Worm (Caenorhabditis elegans) whole organism, L4 larva: ENCODE data around the gene drap-1.

ENCODE experiments used
- D1046.2 ChIP-seq: fragments of 200-800 bp; sonication (Bioruptor generic); IDR thresholded peaks from 2 replicates; pipeline ENCODE4 v1.3.6; 2022; ENCODE audit warnings: missing genetic modification characterization, missing compliant biosample characterization
- F26F4.8 ChIP-seq: fragments of 200-800 bp; sonication (Bioruptor generic); conservative IDR thresholded peaks from 2 replicates; pipeline ENCODE4 v1.3.6; 2022; ENCODE audit warnings: missing genetic modification characterization, missing compliant biosample characterization
- F37D6.2 ChIP-seq: sonication (generic microtip); optimal IDR thresholded peaks from 2 replicates; lab custom pipeline; 2016; ENCODE audit warnings: mild to moderate bottlenecking, missing genetic modification characterization, missing compliant biosample characterization
- F49E8.2 ChIP-seq: sonication (generic microtip); optimal IDR thresholded peaks from 2 replicates; lab custom pipeline; 2016; ENCODE audit warnings: missing compliant biosample characterization, mild to moderate bottlenecking, missing genetic modification characterization, borderline replicate concordance
- R02D3.7 ChIP-seq: fragments of 150-350 bp; sonication (generic microtip); optimal IDR thresholded peaks from 3 replicates; lab custom pipeline; 2014; ENCODE audit warnings: missing biosample characterization, missing genetic modification characterization
- T20F7.1 ChIP-seq: fragments of 200-800 bp; sonication (Bioruptor generic); optimal IDR thresholded peaks from 2 replicates; lab custom pipeline; 2018; ENCODE audit warnings: mild to moderate bottlenecking, missing genetic modification characterization, missing compliant biosample characterization
- T26A8.4 ChIP-seq: fragments of 200-800 bp; sonication (Bioruptor generic); IDR thresholded peaks from 2 replicates; pipeline ENCODE4 v1.3.6; 2022; ENCODE audit warnings: missing genetic modification characterization, missing compliant biosample characterization
- aly-2 ChIP-seq: sonication (generic microtip); optimal IDR thresholded peaks from 2 replicates; lab custom pipeline; 2018; ENCODE audit warnings: missing biosample characterization, missing genetic modification characterization
- attf-4 ChIP-seq: sonication (generic microtip); optimal IDR thresholded peaks from 3 replicates; lab custom pipeline; 2017; ENCODE audit warnings: missing biosample characterization, missing genetic modification characterization
- ceh-20 ChIP-seq: fragments of 200-800 bp; sonication (Bioruptor generic); IDR thresholded peaks from 2 replicates; pipeline ENCODE4 v1.3.6; 2022; ENCODE audit warnings: missing genetic modification reagents, missing genetic modification characterization, missing compliant biosample characterization
- ceh-62 ChIP-seq: sonication (generic microtip); optimal IDR thresholded peaks from 2 replicates; lab custom pipeline; 2017; ENCODE audit warnings: missing biosample characterization, missing genetic modification characterization
- ceh-82 ChIP-seq: sonication (generic microtip); optimal IDR thresholded peaks from 2 replicates; lab custom pipeline; 2017; ENCODE audit warnings: missing biosample characterization, missing genetic modification characterization
- ctbp-1 ChIP-seq: fragments of 200-800 bp; sonication (Bioruptor generic); IDR thresholded peaks from 2 replicates; pipeline ENCODE4 v1.3.6; 2022; ENCODE audit warnings: missing genetic modification reagents, missing genetic modification characterization, missing compliant biosample characterization
- daf-12 ChIP-seq: fragments of 150-350 bp; optimal IDR thresholded peaks from 2 replicates; lab custom pipeline; 2014; ENCODE audit warnings: missing biosample characterization, missing genetic modification reagents, missing genetic modification characterization
- daf-16 ChIP-seq, 3 experiments: sonication (generic microtip); optimal IDR thresholded peaks; 2 replicates each; lab custom pipeline; 2016 to 2017; ENCODE audit warnings: missing genetic modification characterization in 3 of 3, missing genetic modification reagents in 3 of 3, mild to moderate bottlenecking in 2 of 3, missing compliant biosample characterization in 2 of 3, missing biosample characterization in 1 of 3, moderate library complexity in 1 of 3
- dmd-6 ChIP-seq: fragments of 200-800 bp; sonication (Bioruptor generic); IDR thresholded peaks from 2 replicates; pipeline ENCODE4 v1.3.6; 2022; ENCODE audit warnings: missing genetic modification reagents, missing genetic modification characterization, missing compliant biosample characterization
- fos-1 ChIP-seq: fragments of 150-350 bp; optimal IDR thresholded peaks from 2 replicates; lab custom pipeline; 2014; ENCODE audit warnings: missing biosample characterization, missing genetic modification characterization
- gei-8 ChIP-seq: fragments of 200-800 bp; sonication (Bioruptor generic); optimal IDR thresholded peaks from 2 replicates; lab custom pipeline; 2018; ENCODE audit warnings: mild to moderate bottlenecking, missing genetic modification characterization, missing compliant biosample characterization
- hif-1 ChIP-seq, 2 experiments: sonication (generic microtip); optimal IDR thresholded peaks; 2 replicates each; lab custom pipeline; 2016 to 2017; ENCODE audit warnings: missing compliant biosample characterization in 2 of 2, missing genetic modification characterization in 2 of 2, missing genetic modification reagents in 2 of 2, missing genotype in 2 of 2, mild to moderate bottlenecking in 1 of 2
- hlh-30 ChIP-seq: sonication (generic microtip); optimal IDR thresholded peaks from 2 replicates; lab custom pipeline; 2017; ENCODE audit warnings: antibody characterized with exemption, mild to moderate bottlenecking, missing genetic modification characterization, missing compliant biosample characterization; ENCODE audit not compliant: insufficient read depth
- jun-1 ChIP-seq: fragments of 150-350 bp; optimal IDR thresholded peaks from 2 replicates; lab custom pipeline; 2014; ENCODE audit warnings: missing biosample characterization, missing genetic modification reagents, missing genetic modification characterization
- lim-7 ChIP-seq: fragments of 200-800 bp; sonication (Bioruptor generic); IDR thresholded peaks from 2 replicates; pipeline ENCODE4 v1.3.6; 2022; ENCODE audit warnings: missing genetic modification characterization, missing compliant biosample characterization
- lin-1 ChIP-seq: fragments of 200-800 bp; sonication (Bioruptor generic); IDR thresholded peaks from 2 replicates; pipeline ENCODE4 v1.3.6; 2022; ENCODE audit warnings: missing genetic modification reagents, missing genetic modification characterization, missing compliant biosample characterization
- lin-15B ChIP-seq: fragments of 150-350 bp; sonication (generic microtip); optimal IDR thresholded peaks from 3 replicates; lab custom pipeline; 2014; ENCODE audit warnings: missing biosample characterization, missing genetic modification characterization
- lin-29 ChIP-seq: fragments of 200-800 bp; sonication (Bioruptor generic); IDR thresholded peaks from 2 replicates; pipeline ENCODE4 v1.3.6; 2022; ENCODE audit warnings: missing genetic modification reagents, missing genetic modification characterization, missing compliant biosample characterization
- lin-38 ChIP-seq: fragments of 200-800 bp; sonication (Bioruptor generic); IDR thresholded peaks from 2 replicates; pipeline ENCODE4 v1.3.6; 2022; ENCODE audit warnings: missing genetic modification reagents, missing genetic modification characterization, missing compliant biosample characterization
- lsy-2 ChIP-seq, 2 experiments: fragments of 150-350 bp in 1 of 2; sonication (generic microtip) in 1 of 2; optimal IDR thresholded peaks; 2 replicates each; lab custom pipeline; 2014 to 2017; ENCODE audit warnings: missing biosample characterization in 2 of 2, missing genetic modification characterization in 2 of 2
- madf-5 ChIP-seq, 2 experiments: fragments of 200-800 bp; sonication (Bioruptor generic); IDR thresholded peaks; 2 replicates each; pipeline ENCODE4 v1.3.6; 2022; ENCODE audit warnings: missing compliant biosample characterization in 2 of 2, missing genetic modification characterization in 2 of 2
- madf-9 ChIP-seq: fragments of 200-800 bp; sonication (Bioruptor generic); conservative IDR thresholded peaks from 2 replicates; pipeline ENCODE4 v1.3.6; 2022; ENCODE audit warnings: missing genetic modification reagents, missing genetic modification characterization, missing compliant biosample characterization
- mdl-1 ChIP-seq, 2 experiments: fragments of 150-350 bp in 1 of 2; sonication (generic microtip) in 1 of 2; optimal IDR thresholded peaks; 2 replicates each; lab custom pipeline; 2014 to 2017; ENCODE audit warnings: missing biosample characterization in 2 of 2, missing genetic modification characterization in 2 of 2
- mdt-29 ChIP-seq: fragments of 200-800 bp; sonication (Bioruptor generic); IDR thresholded peaks from 2 replicates; pipeline ENCODE4 v1.3.6; 2022; ENCODE audit warnings: missing genetic modification reagents, missing genetic modification characterization, missing compliant biosample characterization
- mep-1 ChIP-seq: fragments of 150-350 bp; sonication (generic microtip); optimal IDR thresholded peaks from 3 replicates; lab custom pipeline; 2014; ENCODE audit warnings: missing biosample characterization, missing genetic modification characterization
- mxl-3 ChIP-seq: fragments of 200-800 bp; sonication (Bioruptor generic); optimal IDR thresholded peaks from 2 replicates; lab custom pipeline; 2018; ENCODE audit warnings: mild to moderate bottlenecking, missing genetic modification characterization, missing compliant biosample characterization
- nhr-102 ChIP-seq: sonication (generic microtip); optimal IDR thresholded peaks from 2 replicates; lab custom pipeline; 2016; ENCODE audit warnings: mild to moderate bottlenecking, missing genetic modification characterization, moderate library complexity, missing compliant biosample characterization
- nhr-111 ChIP-seq: fragments of 200-800 bp; sonication (Bioruptor generic); optimal IDR thresholded peaks from 2 replicates; lab custom pipeline; 2018; ENCODE audit warnings: mild to moderate bottlenecking, missing genetic modification characterization, missing compliant biosample characterization
- nhr-237 ChIP-seq: sonication (generic microtip); optimal IDR thresholded peaks from 2 replicates; lab custom pipeline; 2017; ENCODE audit warnings: missing biosample characterization, missing genetic modification characterization
- nhr-48 ChIP-seq: sonication (generic microtip); optimal IDR thresholded peaks from 2 replicates; lab custom pipeline; 2016; ENCODE audit warnings: mild to moderate bottlenecking, missing genetic modification characterization, missing compliant biosample characterization
- nhr-6 ChIP-seq: fragments of 150-350 bp; optimal IDR thresholded peaks from 2 replicates; lab custom pipeline; 2014; ENCODE audit warnings: missing biosample characterization, missing genetic modification characterization
- nhr-76 ChIP-seq: fragments of 150-350 bp; optimal IDR thresholded peaks from 2 replicates; lab custom pipeline; 2014; ENCODE audit warnings: missing biosample characterization, missing genetic modification characterization
- pha-4 ChIP-seq, 2 experiments: fragments of 150-350 bp in 1 of 2; fragments of 200-800 bp in 1 of 2; sonication (Bioruptor generic) in 1 of 2; IDR thresholded peaks in 1 of 2; optimal IDR thresholded peaks in 1 of 2; 2 replicates each; pipeline versions ENCODE4 v1.3.6 to Lab custom; 2014 to 2022; ENCODE audit warnings: missing genetic modification characterization in 2 of 2, missing genetic modification reagents in 2 of 2, missing biosample characterization in 1 of 2, missing compliant biosample characterization in 1 of 2
- pqm-1 ChIP-seq: sonication (generic microtip); optimal IDR thresholded peaks from 2 replicates; lab custom pipeline; 2017; ENCODE audit warnings: missing biosample characterization, missing genetic modification characterization
- rbr-2 ChIP-seq: sonication (generic microtip); optimal IDR thresholded peaks from 2 replicates; lab custom pipeline; 2016; ENCODE audit warnings: missing genotype, missing genetic modification characterization, missing compliant biosample characterization
- saeg-2 ChIP-seq: fragments of 200-800 bp; sonication (Bioruptor generic); IDR thresholded peaks from 2 replicates; pipeline ENCODE4 v1.3.6; 2022; ENCODE audit warnings: missing genetic modification reagents, missing genetic modification characterization, missing compliant biosample characterization
- skn-1 ChIP-seq: fragments of 150-350 bp; optimal IDR thresholded peaks from 2 replicates; lab custom pipeline; 2014; ENCODE audit warnings: missing biosample characterization, missing genetic modification characterization
- snpc-1.2 ChIP-seq: fragments of 200-800 bp; sonication (Bioruptor generic); IDR thresholded peaks from 2 replicates; pipeline ENCODE4 v1.3.6; 2022; ENCODE audit warnings: missing genetic modification reagents, missing genetic modification characterization, missing compliant biosample characterization
- spr-1 ChIP-seq: sonication (generic microtip); optimal IDR thresholded peaks from 2 replicates; lab custom pipeline; 2016; ENCODE audit warnings: mild to moderate bottlenecking, missing genetic modification characterization, missing compliant biosample characterization
- tra-1 ChIP-seq: fragments of 200-800 bp; sonication (Bioruptor generic); IDR thresholded peaks from 2 replicates; pipeline ENCODE4 v1.3.6; 2022; ENCODE audit warnings: missing genetic modification reagents, missing genetic modification characterization, missing compliant biosample characterization
- zag-1 ChIP-seq: fragments of 150-350 bp; optimal IDR thresholded peaks from 2 replicates; lab custom pipeline; 2014; ENCODE audit warnings: missing biosample characterization, missing genetic modification characterization
- zfp-2 ChIP-seq: sonication (generic microtip); optimal IDR thresholded peaks from 2 replicates; lab custom pipeline; 2016; ENCODE audit warnings: mild to moderate bottlenecking, missing genetic modification characterization, missing compliant biosample characterization
- zip-2 ChIP-seq: fragments of 150-350 bp; optimal IDR thresholded peaks from 2 replicates; lab custom pipeline; 2014; ENCODE audit warnings: missing biosample characterization, missing genetic modification characterization
- ztf-7 ChIP-seq: fragments of 150-350 bp; optimal IDR thresholded peaks from 2 replicates; lab custom pipeline; 2014; ENCODE audit warnings: missing biosample characterization, missing genetic modification characterization

drap-1 gene

ce11 chrV:9733920-9734454 lies 4.1 kb downstream of the drap-1 start, which contains the start of gene cal-7 (continued):
- TF ChIP-seq T20F7.1 (GFP tag; lab: Kevin White, UChicago) (peak; percentile 29), hlh-30 (tag; lab: Kevin White, UChicago) (peak; percentile 3), madf-9 (no peak), fos-1 (tag; lab: Kevin White, UChicago) (no peak), saeg-2 (0 out of 2 replicates have a peak, but pooled peaks have one; percentile 42), F26F4.8 (GFP tag; lab: Robert Waterston, UW) (no peak), gei-8 (GFP tag; lab: Kevin White, UChicago) (no peak), ceh-62 (tag; lab: Kevin White, UChicago) (no peak), mdt-29 (no peak), pqm-1 (tag; lab: Kevin White, UChicago) (no peak), F49E8.2 (tag; lab: Kevin White, UChicago) (no peak), attf-4 (no peak), jun-1 (tag; lab: Kevin White, UChicago) (no peak), lin-15B (tag; lab: Kevin White, UChicago) (no peak), nhr-237 (tag; lab: Kevin White, UChicago) (no peak), mdl-1 (tag; optimal IDR thresholded peaks at IDR 0.05; lab: Kevin White, UChicago) (no peak), aly-2 (no peak), R02D3.7 (tag; lab: Kevin White, UChicago) (no peak), rbr-2 (tag; lab: Kevin White, UChicago) (no peak), spr-1 (tag; lab: Kevin White, UChicago) (no peak), madf-5 (GFP tag; IDR thresholded peaks at IDR 0.05; lab: Robert Waterston, UW) (no peak), nhr-102 (tag; lab: Kevin White, UChicago) (peak; percentile 48), nhr-6 (tag; lab: Kevin White, UChicago) (no peak), F37D6.2 (tag; lab: Kevin White, UChicago) (no peak), zip-2 (tag; lab: Kevin White, UChicago) (no peak), zag-1 (tag; lab: Kevin White, UChicago) (no peak), lsy-2 (tag; optimal IDR thresholded peaks at IDR 0.05; lab: Kevin White, UChicago) (no peak), daf-16 (GFP tag; optimal IDR thresholded peaks at IDR 0.05; lab: Kevin White, UChicago) (no peak), daf-16 (tag; optimal IDR thresholded peaks at IDR 0.05; lab: Kevin White, UChicago) (peak; percentile 2), lin-38 (GFP tag; lab: Robert Waterston, UW) (0 out of 2 replicates have a peak, but pooled peaks have one; percentile 20), lin-29 (GFP tag; lab: Robert Waterston, UW) (no peak), daf-12 (tag; lab: Kevin White, UChicago) (no peak), ztf-7 (tag; lab: Kevin White, UChicago) (no peak), nhr-76 (tag; lab: Kevin White, UChicago) (no peak), ceh-82 (tag; lab: Kevin White, UChicago) (no peak), D1046.2 (no peak), dmd-6 (GFP tag; lab: Robert Waterston, UW) (no peak), lin-1 (GFP tag; lab: Robert Waterston, UW) (no peak), ctbp-1 (no peak), tra-1 (0 out of 2 replicates have a peak, but pooled peaks have one; percentile 52), T26A8.4 (GFP tag; lab: Robert Waterston, UW) (peak; percentile 70), nhr-48 (tag; lab: Kevin White, UChicago) (peak; percentile 30), pha-4 (GFP tag; IDR thresholded peaks at IDR 0.05; lab: Robert Waterston, UW) (no peak; the same call in 1 of the 2 replicates), pha-4 (tag; optimal IDR thresholded peaks at IDR 0.05; lab: Kevin White, UChicago) (no peak), mep-1 (peak; percentile 31), lim-7 (no peak), ceh-20 (no peak), snpc-1.2 (GFP tag; lab: Robert Waterston, UW) (no peak), skn-1 (tag; lab: Kevin White, UChicago) (no peak), mxl-3 (GFP tag; lab: Kevin White, UChicago) (no peak), zfp-2 (no peak), nhr-111 (GFP tag; lab: Kevin White, UChicago) (peak; percentile 17), hif-1 (tag; optimal IDR thresholded peaks at IDR 0.05; lab: Kevin White, UChicago) (no peak)
